Worm (Caenorhabditis elegans): ENCODE data around the gene Y59C2A.1.

Y59C2A.1 gene

DNA sequence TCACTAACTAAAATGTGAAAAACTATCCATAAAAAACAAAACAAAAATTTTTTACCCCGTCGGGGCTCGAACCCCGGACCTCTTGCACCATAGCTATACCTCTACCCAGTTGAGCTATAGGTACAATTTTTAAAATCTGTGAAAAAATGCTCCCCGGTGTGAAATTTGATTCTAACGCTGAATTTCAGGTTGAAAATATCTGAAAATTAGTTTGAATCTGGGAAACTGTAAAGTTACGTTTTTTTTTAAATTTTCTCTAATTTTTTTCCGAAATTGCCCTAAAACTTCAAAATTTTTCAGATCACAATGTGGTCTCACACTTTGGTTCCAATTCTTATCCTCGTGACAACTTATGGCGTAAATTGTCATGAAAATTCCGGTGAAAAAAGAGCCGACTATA, at the start of gene Y59C2A.1:
Y59C2A.1 (plus strand) TSS at position 301 of the 400 bp plus-strand sequence.
- TF ChIP-seq madf-5 (GFP tag; IDR thresholded peaks at IDR 0.05) (no peak), ceh-62 (tag; optimal IDR thresholded peaks at IDR 0.05) (no peak), nhr-102 (tag; optimal IDR thresholded peaks at IDR 0.05) (no peak), aly-2 (tag; optimal IDR thresholded peaks at IDR 0.05) (no peak), snpc-1.2 (GFP tag; IDR thresholded peaks at IDR 0.05) (no peak), daf-16 (GFP tag; optimal IDR thresholded peaks at IDR 0.05) (no peak), daf-16 (tag; optimal IDR thresholded peaks at IDR 0.05) (no peak), mep-1 (tag; optimal IDR thresholded peaks at IDR 0.05) (no peak), lin-29 (GFP tag; IDR thresholded peaks at IDR 0.05) (no peak)

DNA sequence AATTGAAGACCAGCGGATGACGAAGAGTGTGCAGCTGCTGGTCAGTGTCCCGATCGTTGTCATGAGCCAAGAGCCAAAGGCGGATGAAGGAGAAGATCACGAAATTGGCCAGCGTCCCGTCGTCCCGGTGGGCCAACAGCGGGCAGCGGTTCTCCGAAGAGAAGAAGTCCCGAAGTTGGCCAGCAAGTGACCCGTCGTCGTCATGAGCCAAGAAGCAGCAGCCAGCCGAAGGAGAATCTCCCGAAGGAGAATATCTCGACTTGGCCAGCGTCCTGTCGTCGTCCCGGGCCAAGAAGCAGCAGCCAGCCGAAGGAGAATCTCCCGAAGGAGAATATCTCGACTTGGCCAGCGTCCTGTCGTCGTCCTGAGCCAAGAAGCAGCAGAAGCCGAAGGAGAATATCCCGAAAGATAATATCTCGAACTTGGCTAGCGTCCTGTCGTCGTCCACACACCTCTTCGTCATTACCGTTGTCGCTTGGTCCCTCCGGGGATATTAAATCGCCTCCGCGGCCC, 44.5 kb upstream of the Y59C2A.1 start, which contains the start of gene C33C12.11:
C33C12.11 (minus strand) TSS at position 463 of the 513 bp plus-strand sequence.
- TF ChIP-seq set-16 (GFP tag; IDR thresholded peaks at IDR 0.05): peak; percentile 87

DNA sequence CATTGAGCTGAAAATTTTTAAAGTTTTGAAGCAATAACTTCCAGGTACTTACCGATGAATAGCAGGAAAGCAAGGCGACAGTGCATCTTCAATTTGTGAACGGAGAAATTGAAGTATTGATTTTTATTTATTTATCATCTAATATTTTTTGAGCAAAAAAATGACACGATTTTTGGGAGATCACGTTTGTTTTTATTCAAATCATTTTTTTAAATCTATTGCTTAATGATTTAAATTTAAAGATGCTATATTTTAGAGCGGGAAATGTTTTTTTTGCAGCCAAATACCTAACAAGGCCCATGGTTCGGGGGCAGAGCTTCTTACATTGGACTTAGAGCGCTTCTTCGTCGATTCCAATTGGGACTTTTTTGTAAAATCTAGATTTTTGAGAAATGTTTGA, 41.5 kb upstream of the Y59C2A.1 start, which contains the start of gene C33C12.4:
C33C12.4 (minus strand) TSS at position 101 of the 400 bp plus-strand sequence.
- TF ChIP-seq nhr-77 (tag; optimal IDR thresholded peaks at IDR 0.05) (no peak), ceh-82 (tag; optimal IDR thresholded peaks at IDR 0.05) (no peak), mdl-1 (tag; optimal IDR thresholded peaks at IDR 0.05) (no peak), Y5F2A.4 (GFP tag; optimal IDR thresholded peaks at IDR 0.05) (no peak), T20F7.1 (GFP tag; optimal IDR thresholded peaks at IDR 0.05) (no peak)

DNA sequence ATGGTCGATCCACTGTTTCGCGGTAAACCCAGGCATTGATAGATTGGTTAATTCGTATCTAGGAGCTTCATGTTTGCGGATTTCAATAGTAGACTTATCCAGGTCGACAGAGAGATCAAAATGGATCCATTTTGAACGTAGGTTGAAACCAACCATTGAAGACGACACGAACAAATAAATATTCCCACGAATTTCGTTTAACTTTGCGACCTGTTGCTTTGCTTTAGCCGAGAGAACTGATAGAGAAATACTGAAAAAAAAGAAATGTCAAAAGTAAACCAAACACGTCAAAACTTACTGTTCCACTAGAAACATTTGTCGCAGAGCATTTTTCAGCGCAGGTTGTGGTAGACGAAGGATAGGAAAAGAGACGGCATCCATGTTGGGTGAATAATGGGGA, 39.5 kb upstream of the Y59C2A.1 start, which contains the start of gene fbxb-38:
fbxb-38 (minus strand) TSS at position 390 of the 400 bp plus-strand sequence.
- no peak for TF ChIP-seq snpc-4 (tag; optimal IDR thresholded peaks at IDR 0.05)
- TF ChIP-seq fkh-10 (GFP tag; optimal IDR thresholded peaks at IDR 0.05): no peak
- TF ChIP-seq nhr-41 (GFP tag; IDR thresholded peaks at IDR 0.05): no peak
- peak in 1 of 2 experiments; percentile 91 for TF ChIP-seq unc-62 (GFP tag; optimal IDR thresholded peaks at IDR 0.05 in 1 of 2)
- TF ChIP-seq unc-62 (tag; optimal IDR thresholded peaks at IDR 0.05): no peak
- TF ChIP-seq pha-4 (GFP tag; IDR thresholded peaks at IDR 0.05): no peak
- no peak for TF ChIP-seq pha-4 (tag; optimal IDR thresholded peaks at IDR 0.05)
- TF ChIP-seq egl-43 (GFP tag; IDR thresholded peaks at IDR 0.05): no peak
- TF ChIP-seq lsy-2 (tag; optimal IDR thresholded peaks at IDR 0.05): no peak
- no peak for TF ChIP-seq pqm-1 (tag; optimal IDR thresholded peaks at IDR 0.05)
- no peak for TF ChIP-seq vab-7 (GFP tag; IDR thresholded peaks at IDR 0.05)

DNA sequence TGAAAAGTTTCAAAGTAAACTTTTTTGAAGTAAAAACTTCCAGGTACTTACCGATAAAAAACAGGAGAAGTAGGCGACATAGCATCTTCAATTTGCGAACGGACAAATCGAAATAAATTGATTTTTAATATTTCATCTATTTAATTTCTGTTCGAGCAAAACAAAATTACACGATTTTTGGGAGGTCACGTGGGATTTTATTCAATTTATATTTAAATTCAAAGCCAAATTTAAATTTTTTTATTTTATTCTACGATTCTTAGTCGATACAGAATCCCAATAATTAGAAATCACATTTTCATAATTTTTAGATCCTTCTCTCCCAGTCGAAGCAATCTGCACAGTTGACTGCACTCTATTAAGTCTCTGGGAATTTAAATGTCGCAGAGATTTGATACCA, 37.8 kb upstream of the Y59C2A.1 start, which contains the start of gene C33C12.12:
C33C12.12 (minus strand) TSS at position 101 of the 400 bp plus-strand sequence.
- TF ChIP-seq lin-15B (tag; optimal IDR thresholded peaks at IDR 0.05): no peak
- no peak for TF ChIP-seq zfp-2 (tag; optimal IDR thresholded peaks at IDR 0.05)
- TF ChIP-seq hlh-11 (tag; optimal IDR thresholded peaks at IDR 0.05): no peak
- TF ChIP-seq lin-13 (GFP tag; optimal IDR thresholded peaks at IDR 0.05): no peak
- TF ChIP-seq Y105C5A.15 (GFP tag; IDR thresholded peaks at IDR 0.05): no peak
- TF ChIP-seq F26F4.8 (GFP tag; conservative IDR thresholded peaks at IDR 0.05): no peak
- TF ChIP-seq rbr-2 (tag; optimal IDR thresholded peaks at IDR 0.05): no peak
- no peak for TF ChIP-seq egl-43 (GFP tag; IDR thresholded peaks at IDR 0.05)
- no peak for TF ChIP-seq Y48G9A.11 (GFP tag; IDR thresholded peaks at IDR 0.05)
- no peak for TF ChIP-seq F44E2.7 (GFP tag; IDR thresholded peaks at IDR 0.05)
- TF ChIP-seq unc-62 (GFP tag; optimal IDR thresholded peaks at IDR 0.05 in 1 of 2): no peak
- TF ChIP-seq unc-62 (tag; optimal IDR thresholded peaks at IDR 0.05): no peak
- no peak for TF ChIP-seq daf-19 (GFP tag; conservative IDR thresholded peaks at IDR 0.05)
- no peak for TF ChIP-seq nhr-28 (tag; optimal IDR thresholded peaks at IDR 0.05)
- no peak for TF ChIP-seq lim-7 (GFP tag; IDR thresholded peaks at IDR 0.05)
- TF ChIP-seq egl-27 (tag; optimal IDR thresholded peaks at IDR 0.05): no peak
- no peak for TF ChIP-seq lin-29 (GFP tag; IDR thresholded peaks at IDR 0.05)
- no peak for TF ChIP-seq aly-2 (tag; optimal IDR thresholded peaks at IDR 0.05)
- TF ChIP-seq mxl-3 (GFP tag; optimal IDR thresholded peaks at IDR 0.05): no peak
